Worm (Caenorhabditis elegans): Measurements from ENCODE around the gene F17C11.26.

The F17C11.26 gene

DNA sequence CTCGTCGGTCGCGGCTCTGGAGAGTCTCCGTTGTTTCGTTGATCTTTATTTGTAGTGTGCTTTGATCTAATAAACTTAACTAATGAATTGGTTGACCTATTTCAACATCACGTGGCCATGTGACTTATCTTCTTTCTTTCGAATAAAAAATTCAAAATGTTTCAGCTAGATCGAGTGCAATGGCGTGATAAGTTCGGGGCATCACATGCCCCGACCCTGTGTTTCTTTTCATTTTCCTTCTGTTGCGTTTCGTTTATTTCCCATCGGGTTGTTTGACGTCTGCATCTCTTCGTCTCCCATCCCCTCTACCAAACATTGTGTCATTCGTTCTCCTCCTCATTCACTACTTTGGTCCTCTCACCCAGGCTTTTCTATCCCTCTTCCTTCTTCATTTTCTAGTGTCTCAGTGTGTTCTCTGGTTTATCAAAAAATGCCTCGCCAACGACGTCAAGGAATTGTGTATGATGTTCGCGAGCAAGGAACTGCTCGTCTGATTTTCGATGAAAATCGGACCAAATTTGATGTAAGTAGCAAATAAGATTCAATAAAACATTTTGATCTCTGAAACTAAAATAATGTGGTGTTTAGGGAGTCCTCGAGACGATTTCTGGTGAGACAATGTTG lies 10.5 kb downstream of the F17C11.26 start, which contains the start of gene F17C11.4 (continued):
- no peak; the same call in none of the 2 replicates for TF ChIP-seq hmg-1.1 (GFP tag; IDR thresholded peaks at IDR 0.05)
- TF ChIP-seq nhr-6 (tag; optimal IDR thresholded peaks at IDR 0.05), result peak; percentile 33
- no peak for TF ChIP-seq fos-1 (tag; optimal IDR thresholded peaks at IDR 0.05)
- TF ChIP-seq nhr-28 (tag; optimal IDR thresholded peaks at IDR 0.05), result peak; percentile 96
- TF ChIP-seq ceh-32 (tag; optimal IDR thresholded peaks at IDR 0.05; ENCODE audit: poor library complexity), result peak; percentile 52
- peak; percentile 44; the same call in 1 of the 2 replicates for TF ChIP-seq lin-1 (GFP tag; IDR thresholded peaks at IDR 0.05)
- TF ChIP-seq tag-97 (GFP tag; IDR thresholded peaks at IDR 0.05), result no peak
- peak; percentile 60; the same call in 1 of the 2 replicates for TF ChIP-seq mxl-2 (GFP tag; conservative IDR thresholded peaks at IDR 0.05)
- TF ChIP-seq nhr-11 (tag; optimal IDR thresholded peaks at IDR 0.05), result peak; percentile 87
- peak; percentile 65; the same call in 1 of the 2 replicates for TF ChIP-seq tra-1 (GFP tag; IDR thresholded peaks at IDR 0.05)
- peak in 1 of 2 experiments; percentile 99 for TF ChIP-seq unc-62 (GFP tag; optimal IDR thresholded peaks at IDR 0.05 in 1 of 2)
- no peak for TF ChIP-seq unc-62 (tag; optimal IDR thresholded peaks at IDR 0.05)
- TF ChIP-seq mdt-29 (GFP tag; IDR thresholded peaks at IDR 0.05), result peak; percentile 84
- 0 out of 2 replicates have a peak, but pooled peaks have one; percentile 16 for TF ChIP-seq set-16 (GFP tag; IDR thresholded peaks at IDR 0.05)
- TF ChIP-seq daf-8 (GFP tag; IDR thresholded peaks at IDR 0.05), result no peak
- no peak for TF ChIP-seq lin-29 (GFP tag; IDR thresholded peaks at IDR 0.05)
- TF ChIP-seq daf-16 (GFP tag; optimal IDR thresholded peaks at IDR 0.05), result peak in 1 of 2 experiments; percentile 76
- peak; percentile 80 for TF ChIP-seq daf-16 (tag; optimal IDR thresholded peaks at IDR 0.05)
- no peak for TF ChIP-seq snpc-1.2 (GFP tag; IDR thresholded peaks at IDR 0.05)
- peak; percentile 74 for TF ChIP-seq dve-1 (tag; optimal IDR thresholded peaks at IDR 0.05; ENCODE audit: insufficient read depth)
- no peak for TF ChIP-seq attf-4 (tag; optimal IDR thresholded peaks at IDR 0.05)
- no peak for TF ChIP-seq gei-8 (GFP tag; optimal IDR thresholded peaks at IDR 0.05)
- TF ChIP-seq lin-38 (GFP tag; IDR thresholded peaks at IDR 0.05), result peak; percentile 47
- no peak for TF ChIP-seq ces-1 (GFP tag; optimal IDR thresholded peaks at IDR 0.05)
- no peak for TF ChIP-seq lim-7 (GFP tag; IDR thresholded peaks at IDR 0.05)
- no peak for TF ChIP-seq daf-19 (GFP tag; conservative IDR thresholded peaks at IDR 0.05)
- TF ChIP-seq Y48G9A.11 (GFP tag; IDR thresholded peaks at IDR 0.05), result no peak
- TF ChIP-seq Y105C5A.15 (GFP tag; IDR thresholded peaks at IDR 0.05), result no peak
- no peak for TF ChIP-seq pqm-1 (tag; optimal IDR thresholded peaks at IDR 0.05)
- TF ChIP-seq vab-7 (GFP tag; IDR thresholded peaks at IDR 0.05), result no peak
- TF ChIP-seq snpc-4 (tag; optimal IDR thresholded peaks at IDR 0.05), result no peak
- TF ChIP-seq unc-39 (tag; optimal IDR thresholded peaks at IDR 0.05), result no peak
- TF ChIP-seq Y5F2A.4 (GFP tag; optimal IDR thresholded peaks at IDR 0.05), result no peak
- peak; percentile 62 for TF ChIP-seq nhr-76 (tag; optimal IDR thresholded peaks at IDR 0.05)
- TF ChIP-seq unc-130 (GFP tag; optimal IDR thresholded peaks at IDR 0.05), result no peak
- peak; percentile 38 for TF ChIP-seq dpl-1 (GFP tag; optimal IDR thresholded peaks at IDR 0.05)
- TF ChIP-seq mes-2 (tag; optimal IDR thresholded peaks at IDR 0.05; ENCODE audit: poor library complexity, severe bottlenecking), result no peak
- TF ChIP-seq lin-39 (tag; optimal IDR thresholded peaks at IDR 0.05), result no peak
- TF ChIP-seq ctbp-1 (GFP tag; IDR thresholded peaks at IDR 0.05), result peak; percentile 41
- no peak for TF ChIP-seq daf-12 (tag; optimal IDR thresholded peaks at IDR 0.05)
- TF ChIP-seq ZK337.2 (GFP tag; IDR thresholded peaks at IDR 0.05), result no peak
- peak in 1 of 2 experiments; percentile 87 for TF ChIP-seq mdl-1 (tag; optimal IDR thresholded peaks at IDR 0.05)

Measured in whole organism, L4 larva.